Fruit fly (Drosophila melanogaster) whole organism, embryonic: ENCODE measurements around the gene CG13002.

ENCODE experiments used
- CG10209 ChIP-seq: fragments of 200-800 bp; sonication (Bioruptor generic); optimal IDR thresholded peaks from 3 replicates; lab custom pipeline; 2017; ENCODE audit warnings: missing biosample characterization, mild to moderate bottlenecking, missing genetic modification characterization, missing genetic modification reagents
- CG10565 ChIP-seq: fragments of 200-800 bp; sonication (Bioruptor generic); optimal IDR thresholded peaks from 3 replicates; lab custom pipeline; 2016; ENCODE audit warnings: missing biosample characterization, mild to moderate bottlenecking, missing genetic modification characterization
- CG11695 ChIP-seq: fragments of 200-800 bp; sonication (Bioruptor generic); IDR thresholded peaks from 3 replicates; pipeline ENCODE4 v1.3.6; 2022; ENCODE audit warnings: missing biosample characterization, missing genetic modification characterization
- CG12744 ChIP-seq: fragments of 200-800 bp; sonication (Bioruptor generic); optimal IDR thresholded peaks from 2 replicates; lab custom pipeline; 2016; ENCODE audit warnings: missing biosample characterization, missing genetic modification characterization
- CG14667 ChIP-seq: fragments of 200-800 bp; sonication (Bioruptor generic); IDR thresholded peaks from 2 replicates; pipeline ENCODE4 v1.3.6; 2022; ENCODE audit warnings: missing biosample characterization, missing genetic modification characterization
- CG14860 ChIP-seq: fragments of 200-800 bp; sonication (Bioruptor generic); IDR thresholded peaks from 3 replicates; pipeline ENCODE4 v1.3.6; 2022; ENCODE audit warnings: missing biosample characterization, missing genetic modification characterization; ENCODE audit not compliant: partially characterized antibody
- CG1529 ChIP-seq: fragments of 200-800 bp; sonication (Bioruptor generic); optimal IDR thresholded peaks from 3 replicates; lab custom pipeline; 2018; ENCODE audit warnings: missing biosample characterization, missing genetic modification characterization
- CG4328 ChIP-seq: fragments of 200-800 bp; sonication (Bioruptor generic); optimal IDR thresholded peaks from 3 replicates; lab custom pipeline; 2017; ENCODE audit warnings: missing biosample characterization, missing genetic modification reagents, missing genetic modification characterization
- CG4360 ChIP-seq: fragments of 200-800 bp; sonication (Bioruptor generic); IDR thresholded peaks from 2 replicates; pipeline ENCODE4 v1.3.6; 2022; ENCODE audit warnings: missing biosample characterization, missing genetic modification characterization
- CG4730 ChIP-seq: fragments of 200-800 bp; sonication (Bioruptor generic); IDR thresholded peaks from 2 replicates; pipeline ENCODE4 v1.3.6; 2022; ENCODE audit warnings: missing biosample characterization, missing genetic modification characterization
- CG7556 ChIP-seq: fragments of 200-800 bp; sonication (Bioruptor generic); optimal IDR thresholded peaks from 2 replicates; lab custom pipeline; 2017; ENCODE audit warnings: missing biosample characterization, mild to moderate bottlenecking, missing genetic modification characterization
- CG7786 ChIP-seq: fragments of 200-800 bp; sonication (Bioruptor generic); optimal IDR thresholded peaks from 2 replicates; lab custom pipeline; 2016; ENCODE audit warnings: missing biosample characterization, missing genetic modification characterization
- CoRest ChIP-seq: fragments of 200-800 bp; sonication (Bioruptor generic); optimal IDR thresholded peaks from 3 replicates; lab custom pipeline; 2018; ENCODE audit warnings: missing biosample characterization, mild to moderate bottlenecking, missing genetic modification characterization, moderate library complexity
- Dbx ChIP-seq: fragments of 200-800 bp; sonication (Bioruptor generic); IDR thresholded peaks from 3 replicates; pipeline ENCODE4 v1.3.6; 2022; ENCODE audit warnings: missing biosample characterization, missing genetic modification characterization
- Dek ChIP-seq: fragments of 200-800 bp; sonication (Bioruptor generic); optimal IDR thresholded peaks from 3 replicates; lab custom pipeline; 2019; ENCODE audit warnings: missing biosample characterization, mild to moderate bottlenecking, missing genetic modification characterization, moderate library complexity
- Dfd ChIP-seq, 2 experiments: fragments of >200 bp; optimal IDR thresholded peaks; 2 replicates each; lab custom pipeline; 2017; ENCODE audit warnings: missing biosample characterization in 2 of 2, missing genetic modification characterization in 2 of 2
- Doc3 ChIP-seq: fragments of 200-800 bp; sonication (Bioruptor generic); IDR thresholded peaks from 3 replicates; pipeline ENCODE4 v1.3.6; 2022; ENCODE audit warnings: missing biosample characterization, missing genetic modification characterization; ENCODE audit not compliant: partially characterized antibody
- Gug ChIP-seq: fragments of 200-800 bp; sonication (Bioruptor generic); IDR thresholded peaks from 4 replicates; pipeline ENCODE4 v1.3.6; 2022; ENCODE audit warnings: missing biosample characterization, missing genetic modification characterization
- Hey ChIP-seq: fragments of 200-800 bp; sonication (Bioruptor generic); optimal IDR thresholded peaks from 3 replicates; lab custom pipeline; 2018; ENCODE audit warnings: missing biosample characterization, mild to moderate bottlenecking, missing genetic modification characterization
- HmgZ ChIP-seq: fragments of 200-800 bp; sonication (Bioruptor generic); optimal IDR thresholded peaks from 2 replicates; lab custom pipeline; 2018; ENCODE audit warnings: missing biosample characterization, mild to moderate bottlenecking, missing genetic modification characterization
- Mad ChIP-seq: fragments of 200-800 bp; sonication (Bioruptor generic); optimal IDR thresholded peaks from 2 replicates; lab custom pipeline; 2016; ENCODE audit warnings: missing biosample characterization, missing genetic modification characterization
- Myb ChIP-seq: fragments of 200-800 bp; sonication (Bioruptor generic); optimal IDR thresholded peaks from 2 replicates; lab custom pipeline; 2016; ENCODE audit warnings: missing biosample characterization, missing genetic modification characterization
- Neu2 ChIP-seq: fragments of 200-800 bp; sonication (Bioruptor generic); optimal IDR thresholded peaks from 3 replicates; lab custom pipeline; 2016; ENCODE audit warnings: missing biosample characterization, missing genetic modification characterization, borderline replicate concordance
- Sry-β ChIP-seq: fragments of 200-800 bp; sonication (Bioruptor generic); optimal IDR thresholded peaks from 2 replicates; lab custom pipeline; 2018; ENCODE audit warnings: missing biosample characterization, mild to moderate bottlenecking, missing genetic modification characterization, moderate library complexity
- ara ChIP-seq: fragments of 200-800 bp; sonication (Bioruptor generic); IDR thresholded peaks from 2 replicates; pipeline ENCODE4 v1.3.6; 2022; ENCODE audit warnings: missing biosample characterization, missing genetic modification characterization
- bigmax ChIP-seq: fragments of 200-800 bp; sonication (Bioruptor generic); optimal IDR thresholded peaks from 2 replicates; lab custom pipeline; 2018; ENCODE audit warnings: missing biosample characterization, mild to moderate bottlenecking, missing genetic modification characterization
- cg ChIP-seq: fragments of 200-800 bp; sonication (Bioruptor generic); optimal IDR thresholded peaks from 3 replicates; lab custom pipeline; 2019; ENCODE audit warnings: missing biosample characterization, mild to moderate bottlenecking, missing genetic modification characterization, moderate library complexity
- croc ChIP-seq: fragments of 200-800 bp; sonication (Bioruptor generic); conservative IDR thresholded peaks from 3 replicates; pipeline ENCODE4 v1.3.6; 2022; ENCODE audit warnings: missing biosample characterization, missing genetic modification characterization
- crp ChIP-seq, 2 experiments: fragments of 200-800 bp; sonication (Bioruptor generic); optimal IDR thresholded peaks; 2 replicates in 1 of 2; 3 replicates in 1 of 2; lab custom pipeline; 2017; ENCODE audit warnings: missing biosample characterization in 2 of 2, missing genetic modification characterization in 2 of 2, mild to moderate bottlenecking in 1 of 2, moderate library complexity in 1 of 2
- dimm ChIP-seq: fragments of 200-800 bp; sonication (Bioruptor generic); IDR thresholded peaks from 2 replicates; pipeline ENCODE4 v1.3.6; 2022; ENCODE audit warnings: missing biosample characterization, missing genetic modification characterization
- esg ChIP-seq: fragments of 200-800 bp; sonication (Bioruptor generic); conservative IDR thresholded peaks from 2 replicates; pipeline ENCODE4 v1.3.6; 2022; ENCODE audit warnings: missing biosample characterization, missing genetic modification characterization
- exex ChIP-seq: fragments of 200-800 bp; sonication (Bioruptor generic); optimal IDR thresholded peaks from 4 replicates; lab custom pipeline; 2018; ENCODE audit warnings: missing biosample characterization, mild to moderate bottlenecking, missing genetic modification characterization, moderate library complexity
- gce ChIP-seq: fragments of 200-800 bp; sonication (Bioruptor generic); IDR thresholded peaks from 3 replicates; pipeline ENCODE4 v1.3.6; 2022; ENCODE audit warnings: missing biosample characterization, missing genetic modification characterization
- gcm2 ChIP-seq: fragments of 200-800 bp; sonication (Bioruptor generic); optimal IDR thresholded peaks from 2 replicates; lab custom pipeline; 2016; ENCODE audit warnings: missing biosample characterization, missing genetic modification characterization
- h ChIP-seq: fragments of >200 bp; optimal IDR thresholded peaks from 2 replicates; lab custom pipeline; 2017
- ken ChIP-seq: fragments of 200-800 bp; sonication (Bioruptor generic); IDR thresholded peaks from 3 replicates; pipeline ENCODE4 v1.3.6; 2022; ENCODE audit warnings: missing biosample characterization, missing genetic modification characterization
- lilli ChIP-seq: fragments of 200-800 bp; sonication (Bioruptor generic); optimal IDR thresholded peaks from 3 replicates; lab custom pipeline; 2016; ENCODE audit warnings: missing biosample characterization, missing genetic modification characterization
- lmd ChIP-seq: fragments of 200-800 bp; sonication (Bioruptor generic); IDR thresholded peaks from 2 replicates; pipeline ENCODE4 v1.3.6; 2022; ENCODE audit warnings: missing biosample characterization, missing genetic modification characterization
- maf-S ChIP-seq: fragments of 200-800 bp; sonication (Bioruptor generic); optimal IDR thresholded peaks from 2 replicates; lab custom pipeline; 2016; ENCODE audit warnings: missing biosample characterization, missing genetic modification characterization
- nerfin-1 ChIP-seq: fragments of 200-800 bp; sonication (Bioruptor generic); optimal IDR thresholded peaks from 3 replicates; lab custom pipeline; 2019; ENCODE audit warnings: missing biosample characterization, mild to moderate bottlenecking, missing genetic modification characterization, moderate library complexity
- onecut ChIP-seq: fragments of 200-800 bp; sonication (Bioruptor generic); IDR thresholded peaks from 2 replicates; pipeline ENCODE4 v1.3.6; 2022; ENCODE audit warnings: missing biosample characterization, missing genetic modification characterization
- pb ChIP-seq: fragments of 200-800 bp; sonication (Bioruptor generic); optimal IDR thresholded peaks from 3 replicates; lab custom pipeline; 2016; ENCODE audit warnings: missing biosample characterization, missing genetic modification characterization
- pros ChIP-seq: fragments of 200-800 bp; sonication (Bioruptor generic); optimal IDR thresholded peaks from 3 replicates; lab custom pipeline; 2019; ENCODE audit warnings: missing biosample characterization, mild to moderate bottlenecking, missing genetic modification characterization, moderate library complexity
- pum ChIP-seq: fragments of 200-800 bp; sonication (Bioruptor generic); optimal IDR thresholded peaks from 2 replicates; lab custom pipeline; 2016; ENCODE audit warnings: missing biosample characterization, missing genetic modification characterization
- ranshi ChIP-seq: fragments of 200-800 bp; sonication (Bioruptor generic); IDR thresholded peaks from 2 replicates; pipeline ENCODE4 v1.3.6; 2022; ENCODE audit warnings: missing biosample characterization, missing genetic modification characterization
- rib ChIP-seq: fragments of 200-800 bp; sonication (Bioruptor generic); IDR thresholded peaks from 2 replicates; pipeline ENCODE4 v1.3.6; 2022; ENCODE audit warnings: missing biosample characterization, missing genetic modification characterization
- salm ChIP-seq: fragments of 200-800 bp; sonication (Bioruptor generic); optimal IDR thresholded peaks from 2 replicates; lab custom pipeline; 2018; ENCODE audit warnings: missing biosample characterization, mild to moderate bottlenecking, missing genetic modification characterization
- so ChIP-seq: fragments of 200-800 bp; sonication (Bioruptor generic); IDR thresholded peaks from 3 replicates; pipeline ENCODE4 v1.3.6; 2022; ENCODE audit warnings: missing biosample characterization, missing genetic modification characterization
- tna ChIP-seq: fragments of 200-800 bp; sonication (Bioruptor generic); IDR thresholded peaks from 2 replicates; pipeline ENCODE4 v1.3.6; 2022; ENCODE audit warnings: missing biosample characterization, missing genetic modification characterization; ENCODE audit not compliant: partially characterized antibody
- trem ChIP-seq: fragments of 200-800 bp; optimal IDR thresholded peaks from 3 replicates; lab custom pipeline; 2019; ENCODE audit warnings: missing biosample characterization, mild to moderate bottlenecking, missing genetic modification characterization, moderate library complexity

Gene CG13002

dm6 chrX:16930465-16931286 lies 41.1 kb downstream of the CG13002 start (continued):
- no peak for TF ChIP-seq Neu2 (GFP tag; lab: Kevin White, UChicago)
- peak; percentile 74 for TF ChIP-seq CG11695 (GFP tag; lab: Robert Waterston, UW)
- peak; percentile 50 for TF ChIP-seq nerfin-1 (tag; lab: Kevin White, UChicago)
- TF ChIP-seq CG14860 (GFP tag; lab: Robert Waterston, UW): no peak
- no peak for TF ChIP-seq crp (GFP tag; optimal IDR thresholded peaks at IDR 0.05; lab: Kevin White, UChicago)
- TF ChIP-seq pros (GFP tag; lab: Kevin White, UChicago): no peak
- TF ChIP-seq lilli (GFP tag; lab: Kevin White, UChicago): peak; percentile 57
- peak; percentile 17; the same call in 1 of the 4 replicates for TF ChIP-seq Gug (GFP tag; lab: Robert Waterston, UW)
- TF ChIP-seq gcm2 (GFP tag; lab: Kevin White, UChicago): no peak
- no peak for TF ChIP-seq Hey (tag; lab: Kevin White, UChicago)
- TF ChIP-seq CG4730 (GFP tag; lab: Robert Waterston, UW): peak; percentile 66
- TF ChIP-seq CG1529 (GFP tag; lab: Kevin White, UChicago): no peak
- TF ChIP-seq HmgZ (tag; lab: Kevin White, UChicago): peak; percentile 39
- TF ChIP-seq Doc3 (GFP tag; lab: Robert Waterston, UW): no peak
- no peak for TF ChIP-seq Myb (GFP tag; lab: Kevin White, UChicago)
- peak; percentile 14 for TF ChIP-seq trem
- peak; percentile 35 for TF ChIP-seq onecut (GFP tag; lab: Robert Waterston, UW)
- no peak for TF ChIP-seq Sry-β (GFP tag; lab: Kevin White, UChicago)
- no peak for TF ChIP-seq bigmax
- TF ChIP-seq ken (GFP tag; lab: Robert Waterston, UW): no peak
- TF ChIP-seq CG7786 (GFP tag; lab: Kevin White, UChicago): peak; percentile 13
- peak; percentile 2 for TF ChIP-seq pum
- no peak for TF ChIP-seq dimm
- TF ChIP-seq CG7556: peak; percentile 72
- TF ChIP-seq lmd (GFP tag; lab: Robert Waterston, UW): peak; percentile 73
- TF ChIP-seq ranshi (GFP tag; lab: Robert Waterston, UW): peak; percentile 84
- peak; percentile 67 for TF ChIP-seq esg
- peak; percentile 48 for TF ChIP-seq CoRest
- TF ChIP-seq h (lab: Kevin White, UChicago): no peak
- TF ChIP-seq Dfd (GFP tag; optimal IDR thresholded peaks at IDR 0.05; lab: Kevin White, UChicago): no peak
- no peak for TF ChIP-seq CG4360 (GFP tag; lab: Robert Waterston, UW)
- TF ChIP-seq cg (GFP tag; lab: Kevin White, UChicago): peak; percentile 67
- no peak for TF ChIP-seq CG10565 (GFP tag; lab: Kevin White, UChicago)
- no peak for TF ChIP-seq exex
- peak; percentile 55 for TF ChIP-seq CG10209 (GFP tag; lab: Kevin White, UChicago)
- no peak for TF ChIP-seq pb
- no peak for TF ChIP-seq maf-S (GFP tag; lab: Kevin White, UChicago)
- TF ChIP-seq CG14667 (GFP tag; lab: Robert Waterston, UW): peak; percentile 55
- no peak for TF ChIP-seq Mad (GFP tag; lab: Kevin White, UChicago)
- TF ChIP-seq tna (GFP tag; lab: Robert Waterston, UW): no peak
- TF ChIP-seq Dek (tag; lab: Kevin White, UChicago): peak; percentile 36
- TF ChIP-seq ara (GFP tag; lab: Robert Waterston, UW): peak; percentile 57; the same call in 1 of the 2 replicates
- TF ChIP-seq salm: peak; percentile 49
- TF ChIP-seq croc: peak; percentile 53; the same call in 2 of the 3 replicates
- TF ChIP-seq gce (GFP tag; lab: Robert Waterston, UW): peak; percentile 63; the same call in 1 of the 3 replicates
- TF ChIP-seq rib: no peak
- no peak for TF ChIP-seq CG12744 (GFP tag; lab: Kevin White, UChicago)
- peak; percentile 17 for TF ChIP-seq CG4328 (GFP tag; lab: Kevin White, UChicago)
- peak; percentile 44; the same call in 2 of the 3 replicates for TF ChIP-seq so
- TF ChIP-seq Dbx: 0 out of 3 replicates have a peak, but pooled peaks have one; percentile 32
